Fruit fly (Drosophila melanogaster): ENCODE results near the gene nkd.

nkd gene

DNA sequence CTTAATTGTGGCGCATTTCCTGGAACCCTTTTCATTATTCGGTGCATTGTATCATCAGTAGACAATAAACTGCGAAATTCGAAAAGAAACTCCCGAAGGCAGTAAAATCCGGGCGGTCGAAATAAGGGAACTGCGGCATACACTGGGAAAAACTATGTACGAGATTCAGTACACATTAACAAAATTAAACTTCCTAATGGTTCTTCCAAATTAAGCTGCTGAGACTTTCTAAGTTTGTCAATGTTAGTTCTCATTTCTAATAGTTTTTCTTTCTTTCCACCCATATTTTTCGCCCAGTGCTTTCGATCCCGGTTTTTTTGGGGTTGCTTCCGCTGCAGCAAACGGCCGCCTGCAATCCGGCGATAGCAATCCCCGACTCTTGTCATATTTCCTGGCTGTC is 20.4 kb downstream of the nkd start (continued):
- TF ChIP-seq ato (GFP tag; IDR thresholded peaks at IDR 0.05; ENCODE audit: partially characterized antibody): no peak
- peak; percentile 52 for TF ChIP-seq Six4 (GFP tag; optimal IDR thresholded peaks at IDR 0.05)
- peak; percentile 83; the same call in 2 of the 3 replicates for TF ChIP-seq CG11695 (GFP tag; IDR thresholded peaks at IDR 0.05)
- no peak for TF ChIP-seq HLHmδ (GFP tag; optimal IDR thresholded peaks at IDR 0.05)
- peak; percentile 82 for TF ChIP-seq nmo (GFP tag; optimal IDR thresholded peaks at IDR 0.05)
- TF ChIP-seq CG17802 (tag; optimal IDR thresholded peaks at IDR 0.05): peak; percentile 56
- peak; percentile 70 for TF ChIP-seq CG18619 (GFP tag; optimal IDR thresholded peaks at IDR 0.05)
- TF ChIP-seq CG10366 (GFP tag; IDR thresholded peaks at IDR 0.05): peak; percentile 77
- TF ChIP-seq Dek (tag; optimal IDR thresholded peaks at IDR 0.05): peak; percentile 11
- TF ChIP-seq Drgx (GFP tag; IDR thresholded peaks at IDR 0.05): no peak
- no peak for TF ChIP-seq luna (GFP tag; optimal IDR thresholded peaks at IDR 0.05)
- peak; percentile 88 for TF ChIP-seq CG4424 (GFP tag; optimal IDR thresholded peaks at IDR 0.05)
- no peak for TF ChIP-seq Dip2 (GFP tag; IDR thresholded peaks at IDR 0.05)
- TF ChIP-seq Jarid2 (GFP tag; optimal IDR thresholded peaks at IDR 0.05): no peak
- TF ChIP-seq cg (GFP tag; optimal IDR thresholded peaks at IDR 0.05): no peak
- TF ChIP-seq CG8924 (tag; optimal IDR thresholded peaks at IDR 0.05): peak; percentile 85
- TF ChIP-seq pum (GFP tag; optimal IDR thresholded peaks at IDR 0.05): peak; percentile 60
- peak; percentile 12 for TF ChIP-seq dm (GFP tag; optimal IDR thresholded peaks at IDR 0.05)
- no peak for TF ChIP-seq hkb (optimal IDR thresholded peaks at IDR 0.05)
- TF ChIP-seq hkb (GFP tag; IDR thresholded peaks at IDR 0.05): peak; percentile 83
- TF ChIP-seq CrebB (tag; optimal IDR thresholded peaks at IDR 0.05): peak; percentile 39
- TF ChIP-seq HLH3B (GFP tag; IDR thresholded peaks at IDR 0.05): peak; percentile 83
- no peak for TF ChIP-seq sima (GFP tag; optimal IDR thresholded peaks at IDR 0.05)
- TF ChIP-seq CG10431 (GFP tag; optimal IDR thresholded peaks at IDR 0.05): peak; percentile 72
- TF ChIP-seq wdn (GFP tag; IDR thresholded peaks at IDR 0.05): no peak
- peak; percentile 53 for TF ChIP-seq ATbp (GFP tag; optimal IDR thresholded peaks at IDR 0.05)
- TF ChIP-seq cwo (GFP tag; optimal IDR thresholded peaks at IDR 0.05): peak; percentile 55
- TF ChIP-seq H15 (GFP tag; IDR thresholded peaks at IDR 0.05): peak; percentile 82
- peak; percentile 23 for TF ChIP-seq CG15514 (GFP tag; optimal IDR thresholded peaks at IDR 0.05)
- peak; percentile 17 for TF ChIP-seq trh (GFP tag; optimal IDR thresholded peaks at IDR 0.05)
- TF ChIP-seq Hey (tag; optimal IDR thresholded peaks at IDR 0.05): no peak
- no peak for TF ChIP-seq Scr (GFP tag; IDR thresholded peaks at IDR 0.05; ENCODE audit: partially characterized antibody)
- no peak for TF ChIP-seq Bgb (GFP tag; IDR thresholded peaks at IDR 0.05; ENCODE audit: partially characterized antibody)
- TF ChIP-seq jumu (GFP tag; optimal IDR thresholded peaks at IDR 0.05): peak; percentile 35
- peak; percentile 70 for TF ChIP-seq shn (GFP tag; optimal IDR thresholded peaks at IDR 0.05)
- TF ChIP-seq CG17912 (GFP tag; optimal IDR thresholded peaks at IDR 0.05): no peak
- TF ChIP-seq CG13287 (GFP tag; IDR thresholded peaks at IDR 0.05; ENCODE audit: partially characterized antibody): no peak
- TF ChIP-seq CG12299 (tag; optimal IDR thresholded peaks at IDR 0.05): peak; percentile 25
- peak; percentile 79 for TF ChIP-seq ase (GFP tag; IDR thresholded peaks at IDR 0.05)
- no peak for TF ChIP-seq Hand (GFP tag; optimal IDR thresholded peaks at IDR 0.05)
- TF ChIP-seq toy (GFP tag; IDR thresholded peaks at IDR 0.05): no peak
- TF ChIP-seq CG7928 (GFP tag; optimal IDR thresholded peaks at IDR 0.05): no peak
- peak; percentile 69 for TF ChIP-seq NfI (GFP tag; optimal IDR thresholded peaks at IDR 0.05)
- 0 out of 3 replicates have a peak, but pooled peaks have one; percentile 40 for TF ChIP-seq sr (GFP tag; IDR thresholded peaks at IDR 0.05)
- peak; percentile 67 for TF ChIP-seq CG13775 (GFP tag; optimal IDR thresholded peaks at IDR 0.05)
- TF ChIP-seq Meics (GFP tag; optimal IDR thresholded peaks at IDR 0.05): peak; percentile 13
- peak; percentile 61 for TF ChIP-seq CG12659 (GFP tag; optimal IDR thresholded peaks at IDR 0.05)
- peak in 1 of 2 experiments; percentile 50 for TF ChIP-seq Hr78 (GFP tag; optimal IDR thresholded peaks at IDR 0.05)
- peak; percentile 65 to 70 for TF ChIP-seq dpn (GFP tag; optimal IDR thresholded peaks at IDR 0.05)
- peak; percentile 59 for TF ChIP-seq CG12744 (GFP tag; optimal IDR thresholded peaks at IDR 0.05)
- TF ChIP-seq Oaz (GFP tag; IDR thresholded peaks at IDR 0.05): no peak
